Worm (Caenorhabditis elegans): ENCODE results near the gene ndua-5.

Gene ndua-5

ce11 chrIV:9510439-9510838 lies 14.3 kb downstream of the ndua-5 start, which contains the start of gene C33A12.4:
C33A12.4 (minus strand) TSS chrIV:9510569.
- TF ChIP-seq nfya-1 (tag; optimal IDR thresholded peaks at IDR 0.05; ENCODE audit: insufficient read depth) = peak; percentile 2
- no peak for TF ChIP-seq egl-5 (tag; optimal IDR thresholded peaks at IDR 0.05)
- TF ChIP-seq skn-1 (tag; optimal IDR thresholded peaks at IDR 0.05) = no peak
- no peak for TF ChIP-seq eor-1 (tag; optimal IDR thresholded peaks at IDR 0.05)
- TF ChIP-seq pha-4 (tag; optimal IDR thresholded peaks at IDR 0.05) = no peak
- no peak for TF ChIP-seq elt-1 (tag; optimal IDR thresholded peaks at IDR 0.05)
- peak; percentile 17 for TF ChIP-seq fkh-10 (GFP tag; optimal IDR thresholded peaks at IDR 0.05)
- TF ChIP-seq nhr-11 (tag; optimal IDR thresholded peaks at IDR 0.05) = no peak
- no peak for TF ChIP-seq jun-1 (tag; optimal IDR thresholded peaks at IDR 0.05)

DNA sequence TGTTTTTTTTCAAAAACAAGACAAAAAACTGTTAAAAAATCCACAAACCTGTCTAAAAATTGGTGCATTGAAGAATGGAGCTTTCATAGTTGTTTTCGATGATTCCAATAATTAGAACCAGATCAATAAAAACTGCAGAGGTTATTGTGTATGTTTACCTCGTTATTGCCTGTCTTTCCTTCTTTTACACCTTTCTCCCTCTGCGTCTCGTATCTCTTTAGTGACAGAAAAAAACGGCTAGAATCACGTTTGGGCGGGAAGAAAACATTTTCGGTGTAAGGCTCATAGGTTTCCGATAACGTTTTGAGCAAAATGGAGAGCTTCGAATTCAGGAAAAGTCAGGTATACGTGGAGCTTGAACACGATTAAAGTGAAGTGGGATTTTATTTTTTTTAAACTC lies 16.1 kb downstream of the ndua-5 start, which contains the start of gene ethe-1:
Gene ethe-1, minus strand, starts transcription at position 150 of the 400 bp plus-strand sequence.
- TF ChIP-seq unc-62 (GFP tag; optimal IDR thresholded peaks at IDR 0.05) = no peak
- peak; percentile 44 for TF ChIP-seq snpc-4 (tag; optimal IDR thresholded peaks at IDR 0.05)
- no peak for TF ChIP-seq mdl-1 (tag; optimal IDR thresholded peaks at IDR 0.05)
- TF ChIP-seq fkh-10 (GFP tag; optimal IDR thresholded peaks at IDR 0.05) = no peak
- TF ChIP-seq elt-2 (tag; optimal IDR thresholded peaks at IDR 0.05) = peak; percentile 21
- no peak for TF ChIP-seq ztf-11 (tag; optimal IDR thresholded peaks at IDR 0.05)
- no peak for TF ChIP-seq daf-12 (tag; optimal IDR thresholded peaks at IDR 0.05)
- no peak for TF ChIP-seq nhr-237 (tag; optimal IDR thresholded peaks at IDR 0.05)
- no peak for TF ChIP-seq mml-1 (tag; optimal IDR thresholded peaks at IDR 0.05)
- TF ChIP-seq pha-4 (tag; optimal IDR thresholded peaks at IDR 0.05) = peak; percentile 78
- TF ChIP-seq ceh-16 (tag; optimal IDR thresholded peaks at IDR 0.05) = no peak
- TF ChIP-seq nhr-25 (tag; optimal IDR thresholded peaks at IDR 0.05) = peak; percentile 19

ce11 chrIV:9506251-9506650 lies 18.4 kb downstream of the ndua-5 start, which contains the start of gene ttr-9:
ttr-9 (minus strand) TSS chrIV:9506351.
- TF ChIP-seq eor-1 (tag; optimal IDR thresholded peaks at IDR 0.05) = no peak
- no peak for TF ChIP-seq nhr-11 (tag; optimal IDR thresholded peaks at IDR 0.05)
- TF ChIP-seq egl-27 (tag; optimal IDR thresholded peaks at IDR 0.05) = no peak

- peak; percentile 52 for TF ChIP-seq elt-2 (tag; optimal IDR thresholded peaks at IDR 0.05)
- TF ChIP-seq nhr-237 (tag; optimal IDR thresholded peaks at IDR 0.05) = no peak
- TF ChIP-seq ceh-16 (tag; optimal IDR thresholded peaks at IDR 0.05) = no peak
- no peak for TF ChIP-seq ztf-11 (tag; optimal IDR thresholded peaks at IDR 0.05)
- no peak for TF ChIP-seq ZK546.5 (tag; optimal IDR thresholded peaks at IDR 0.05)
- no peak for TF ChIP-seq lin-39 (tag; optimal IDR thresholded peaks at IDR 0.05)
Observed at ce11 chrIV:9500100-9500499, 24.6 kb downstream of the ndua-5 start, which contains the start of gene ugt-21. ugt-21 (plus strand) TSS chrIV:9500311.

ce11 chrIV:9499636-9500035 lies 25.1 kb downstream of the ndua-5 start:
- TF ChIP-seq pqm-1 (tag; optimal IDR thresholded peaks at IDR 0.05) = no peak
- no peak for TF ChIP-seq nfya-1 (tag; optimal IDR thresholded peaks at IDR 0.05; ENCODE audit: insufficient read depth)
- no peak for TF ChIP-seq ztf-4 (tag; optimal IDR thresholded peaks at IDR 0.05)
- TF ChIP-seq elt-2 (tag; optimal IDR thresholded peaks at IDR 0.05) = no peak
- TF ChIP-seq lin-39 (tag; optimal IDR thresholded peaks at IDR 0.05) = no peak
- TF ChIP-seq skn-1 (tag; optimal IDR thresholded peaks at IDR 0.05) = no peak
- TF ChIP-seq pha-4 (tag; optimal IDR thresholded peaks at IDR 0.05) = no peak
- TF ChIP-seq nhr-25 (tag; optimal IDR thresholded peaks at IDR 0.05) = no peak
- no peak for TF ChIP-seq mdl-1 (tag; optimal IDR thresholded peaks at IDR 0.05)
- TF ChIP-seq zag-1 (tag; optimal IDR thresholded peaks at IDR 0.05) = no peak
- TF ChIP-seq fkh-2 (tag; optimal IDR thresholded peaks at IDR 0.05) = no peak
- TF ChIP-seq ceh-82 (tag; optimal IDR thresholded peaks at IDR 0.05) = no peak
- TF ChIP-seq ceh-9 (tag; optimal IDR thresholded peaks at IDR 0.05) = no peak
- TF ChIP-seq nhr-77 (tag; optimal IDR thresholded peaks at IDR 0.05) = no peak
- no peak for TF ChIP-seq mml-1 (tag; optimal IDR thresholded peaks at IDR 0.05)
- no peak for TF ChIP-seq nhr-76 (tag; optimal IDR thresholded peaks at IDR 0.05)
- no peak for TF ChIP-seq unc-39 (tag; optimal IDR thresholded peaks at IDR 0.05)

ce11 chrIV:9498088-9498487 lies 26.6 kb downstream of the ndua-5 start, which contains the start of gene sru-4:
sru-4 (plus strand) TSS chrIV:9498388.
- TF ChIP-seq lin-15B (tag; optimal IDR thresholded peaks at IDR 0.05) = no peak
- TF ChIP-seq mdl-1 (tag; optimal IDR thresholded peaks at IDR 0.05) = no peak
- no peak for TF ChIP-seq ztf-4 (tag; optimal IDR thresholded peaks at IDR 0.05)
- no peak for TF ChIP-seq egl-5 (tag; optimal IDR thresholded peaks at IDR 0.05)
- no peak for TF ChIP-seq fkh-10 (GFP tag; optimal IDR thresholded peaks at IDR 0.05)
- no peak for TF ChIP-seq pqm-1 (tag; optimal IDR thresholded peaks at IDR 0.05)
- no peak for TF ChIP-seq unc-39 (tag; optimal IDR thresholded peaks at IDR 0.05)
- no peak for TF ChIP-seq nhr-237 (tag; optimal IDR thresholded peaks at IDR 0.05)
- TF ChIP-seq aly-2 (tag; optimal IDR thresholded peaks at IDR 0.05) = no peak
- TF ChIP-seq skn-1 (tag; optimal IDR thresholded peaks at IDR 0.05) = no peak
- no peak for TF ChIP-seq sea-2 (GFP tag; optimal IDR thresholded peaks at IDR 0.05)
- no peak for TF ChIP-seq lin-39 (tag; optimal IDR thresholded peaks at IDR 0.05)
- no peak for TF ChIP-seq tbx-2 (tag; optimal IDR thresholded peaks at IDR 0.05)
- TF ChIP-seq nfya-1 (tag; optimal IDR thresholded peaks at IDR 0.05; ENCODE audit: insufficient read depth) = no peak
- TF ChIP-seq pha-4 (tag; optimal IDR thresholded peaks at IDR 0.05) = no peak
- no peak for TF ChIP-seq elt-3 (tag; optimal IDR thresholded peaks at IDR 0.05)
- no peak for TF ChIP-seq ceh-28 (tag; optimal IDR thresholded peaks at IDR 0.05)
- TF ChIP-seq ceh-16 (tag; optimal IDR thresholded peaks at IDR 0.05) = no peak
